Worm (Caenorhabditis elegans) whole organism, mixed stage, embryonic: ENCODE measurements around the gene nhl-2.

ENCODE experiments used
- elt-3 ChIP-seq: fragments of 150-350 bp; optimal IDR thresholded peaks from 2 replicates; lab custom pipeline; 2014; ENCODE audit warnings: missing biosample characterization, missing genetic modification characterization
- lsy-2 ChIP-seq: fragments of 150-350 bp; optimal IDR thresholded peaks from 2 replicates; lab custom pipeline; 2014; ENCODE audit warnings: missing biosample characterization, missing genetic modification characterization
- nhr-237 ChIP-seq: fragments of 150-350 bp; optimal IDR thresholded peaks from 2 replicates; lab custom pipeline; 2014; ENCODE audit warnings: missing biosample characterization, missing genetic modification characterization
- nhr-28 ChIP-seq: fragments of 150-350 bp; optimal IDR thresholded peaks from 2 replicates; lab custom pipeline; 2014; ENCODE audit warnings: missing biosample characterization, missing genetic modification characterization
- nhr-76 ChIP-seq: sonication (generic microtip); optimal IDR thresholded peaks from 2 replicates; lab custom pipeline; 2017; ENCODE audit warnings: missing biosample characterization, missing genetic modification characterization
- pha-4 ChIP-seq: fragments of 150-350 bp; optimal IDR thresholded peaks from 2 replicates; lab custom pipeline; 2018; ENCODE audit warnings: missing biosample characterization, missing genetic modification reagents, missing genetic modification characterization
- unc-39 ChIP-seq: fragments of 150-350 bp; optimal IDR thresholded peaks from 2 replicates; lab custom pipeline; 2014; ENCODE audit warnings: missing biosample characterization, missing genetic modification characterization
- unc-62 ChIP-seq: fragments of 150-350 bp; optimal IDR thresholded peaks from 2 replicates; lab custom pipeline; 2014; ENCODE audit warnings: missing biosample characterization, missing genetic modification reagents, missing genetic modification characterization

- TF ChIP-seq unc-62 (no peak), lsy-2 (no peak), nhr-28 (tag; lab: Kevin White, UChicago) (no peak), pha-4 (tag; lab: Kevin White, UChicago) (no peak), nhr-237 (tag; lab: Kevin White, UChicago) (no peak), unc-39 (no peak), elt-3 (tag; lab: Kevin White, UChicago) (no peak), nhr-76 (tag; lab: Kevin White, UChicago) (no peak)
Measured at ce11 chrIII:4903784-4904183, 4.9 kb upstream of the nhl-2 start, which contains the start of gene kbp-2.
